Worm (Caenorhabditis elegans) whole organism, young adult: ENCODE results near the gene EEED8.3.

Experiments
- K11D2.4 ChIP-seq: fragments of 200-800 bp; sonication (Bioruptor generic); IDR thresholded peaks from 2 replicates; pipeline ENCODE4 v1.3.6; 2022; ENCODE audit warnings: missing genetic modification reagents, missing genetic modification characterization, missing compliant biosample characterization
- T26A5.8 ChIP-seq: sonication (generic microtip); optimal IDR thresholded peaks from 2 replicates; lab custom pipeline; 2016; ENCODE audit warnings: missing genetic modification characterization, missing compliant biosample characterization
- Y53F4B.3 ChIP-seq: fragments of 200-800 bp; sonication (Bioruptor generic); IDR thresholded peaks from 2 replicates; pipeline ENCODE4 v1.3.6; 2022; ENCODE audit warnings: missing genetic modification reagents, missing genetic modification characterization, missing compliant biosample characterization
- Y56A3A.18 ChIP-seq: fragments of 200-800 bp; sonication (Bioruptor generic); IDR thresholded peaks from 2 replicates; pipeline ENCODE4 v1.3.6; 2022; ENCODE audit warnings: missing genetic modification reagents, missing genetic modification characterization, missing compliant biosample characterization
- Y67H2A.10 ChIP-seq: fragments of 200-800 bp; sonication (Bioruptor generic); conservative IDR thresholded peaks from 2 replicates; pipeline ENCODE4 v1.3.6; 2022; ENCODE audit warnings: missing genetic modification reagents, missing genetic modification characterization, missing compliant biosample characterization
- Y79H2A.3 ChIP-seq: fragments of 200-800 bp; sonication (Bioruptor generic); conservative IDR thresholded peaks from 2 replicates; pipeline ENCODE4 v1.3.6; 2022; ENCODE audit warnings: missing genetic modification reagents, missing genetic modification characterization, missing compliant biosample characterization
- athp-1 ChIP-seq: sonication (generic microtip); optimal IDR thresholded peaks from 2 replicates; lab custom pipeline; 2017; ENCODE audit warnings: mild to moderate bottlenecking, missing genetic modification characterization, missing compliant biosample characterization
- attf-5 ChIP-seq: fragments of 200-800 bp; sonication (Bioruptor generic); optimal IDR thresholded peaks from 2 replicates; lab custom pipeline; 2018; ENCODE audit warnings: mild to moderate bottlenecking, missing genetic modification characterization, missing compliant biosample characterization
- bed-1 ChIP-seq: fragments of 200-800 bp; sonication (Bioruptor generic); IDR thresholded peaks from 2 replicates; pipeline ENCODE4 v1.3.6; 2022; ENCODE audit warnings: missing genetic modification reagents, missing genetic modification characterization, missing compliant biosample characterization
- bed-2 ChIP-seq: fragments of 200-800 bp; sonication (Bioruptor generic); IDR thresholded peaks from 2 replicates; pipeline ENCODE4 v1.3.6; 2022; ENCODE audit warnings: missing genetic modification reagents, missing genetic modification characterization, missing compliant biosample characterization
- ccch-3 ChIP-seq: fragments of 200-800 bp; sonication (Bioruptor generic); optimal IDR thresholded peaks from 2 replicates; lab custom pipeline; 2018; ENCODE audit warnings: mild to moderate bottlenecking, missing genetic modification characterization, missing compliant biosample characterization
- cebp-1 ChIP-seq, 2 experiments: fragments of 200-800 bp in 1 of 2; sonication (Bioruptor generic) in 1 of 2; sonication (generic microtip) in 1 of 2; IDR thresholded peaks in 1 of 2; optimal IDR thresholded peaks in 1 of 2; 2 replicates each; pipeline versions ENCODE4 v1.3.6 to Lab custom; 2017 to 2022; ENCODE audit warnings: missing compliant biosample characterization in 2 of 2, missing genetic modification characterization in 2 of 2, mild to moderate bottlenecking in 1 of 2, missing genetic modification reagents in 1 of 2, moderate library complexity in 1 of 2
- ceh-100 ChIP-seq: fragments of 200-800 bp; sonication (Bioruptor generic); IDR thresholded peaks from 2 replicates; pipeline ENCODE4 v1.3.6; 2022; ENCODE audit warnings: missing genetic modification reagents, missing genetic modification characterization, missing compliant biosample characterization
- ceh-27 ChIP-seq: fragments of 200-800 bp; sonication (Bioruptor generic); optimal IDR thresholded peaks from 2 replicates; lab custom pipeline; 2018; ENCODE audit warnings: mild to moderate bottlenecking, missing genetic modification characterization, moderate library complexity, missing compliant biosample characterization
- ceh-58 ChIP-seq: fragments of 200-800 bp; sonication (Bioruptor generic); IDR thresholded peaks from 2 replicates; pipeline ENCODE4 v1.3.6; 2022; ENCODE audit warnings: missing genetic modification characterization, missing compliant biosample characterization
- ceh-79 ChIP-seq: sonication (generic microtip); optimal IDR thresholded peaks from 2 replicates; lab custom pipeline; 2017; ENCODE audit warnings: mild to moderate bottlenecking, missing genetic modification characterization, missing compliant biosample characterization
- ceh-91 ChIP-seq: fragments of 200-800 bp; sonication (Bioruptor generic); IDR thresholded peaks from 2 replicates; pipeline ENCODE4 v1.3.6; 2022; ENCODE audit warnings: missing genetic modification reagents, missing genetic modification characterization, missing compliant biosample characterization
- die-1 ChIP-seq: sonication (generic microtip); optimal IDR thresholded peaks from 2 replicates; lab custom pipeline; 2016; ENCODE audit warnings: missing genotype, mild to moderate bottlenecking, missing genetic modification characterization, missing compliant biosample characterization
- dpff-1 ChIP-seq: sonication (generic microtip); optimal IDR thresholded peaks from 2 replicates; lab custom pipeline; 2017; ENCODE audit warnings: mild to moderate bottlenecking, missing genetic modification characterization, missing compliant biosample characterization
- dpl-1 ChIP-seq: fragments of 150-350 bp; optimal IDR thresholded peaks from 2 replicates; lab custom pipeline; 2014; ENCODE audit warnings: missing biosample characterization, missing genetic modification reagents, missing genetic modification characterization
- egrh-3 ChIP-seq: fragments of 200-800 bp; sonication (Bioruptor generic); IDR thresholded peaks from 2 replicates; pipeline ENCODE4 v1.3.6; 2022; ENCODE audit warnings: missing genetic modification reagents, missing genetic modification characterization, missing compliant biosample characterization
- ekl-4 ChIP-seq: fragments of 200-800 bp; sonication (Bioruptor generic); IDR thresholded peaks from 2 replicates; pipeline ENCODE4 v1.3.6; 2022; ENCODE audit warnings: missing genetic modification reagents, missing genetic modification characterization, missing compliant biosample characterization
- gei-17 ChIP-seq: fragments of 200-800 bp; sonication (Bioruptor generic); optimal IDR thresholded peaks from 2 replicates; lab custom pipeline; 2018; ENCODE audit warnings: mild to moderate bottlenecking, missing genetic modification characterization, missing compliant biosample characterization
- hlh-26 ChIP-seq: fragments of 200-800 bp; sonication (Bioruptor generic); conservative IDR thresholded peaks from 2 replicates; pipeline ENCODE4 v1.3.6; 2022; ENCODE audit warnings: missing genetic modification reagents, missing genetic modification characterization, missing compliant biosample characterization
- hmg-20 ChIP-seq: fragments of 200-800 bp; sonication (Bioruptor generic); IDR thresholded peaks from 2 replicates; pipeline ENCODE4 v1.3.6; 2022; ENCODE audit warnings: missing genetic modification reagents, missing genetic modification characterization, missing compliant biosample characterization
- hrde-1 ChIP-seq: sonication (generic microtip); optimal IDR thresholded peaks from 2 replicates; lab custom pipeline; 2016; ENCODE audit warnings: missing genetic modification characterization, mild to moderate bottlenecking, missing compliant biosample characterization, moderate library complexity, missing genotype, missing genetic modification reagents, borderline replicate concordance
- lag-1 ChIP-seq: fragments of 200-800 bp; sonication (Bioruptor generic); IDR thresholded peaks from 2 replicates; pipeline ENCODE4 v1.3.6; 2022; ENCODE audit warnings: missing genetic modification reagents, missing genetic modification characterization, missing compliant biosample characterization
- lin-35 ChIP-seq, 3 experiments: fragments of 150-350 bp in 2 of 3; sonication (generic microtip) in 1 of 3; optimal IDR thresholded peaks; 2 replicates each; lab custom pipeline; 2014 to 2018; ENCODE audit warnings: missing biosample characterization in 3 of 3, missing genetic modification characterization in 3 of 3, missing genetic modification reagents in 3 of 3
- lin-40 ChIP-seq: sonication (generic microtip); optimal IDR thresholded peaks from 2 replicates; lab custom pipeline; 2016; ENCODE audit warnings: missing genetic modification characterization, mild to moderate bottlenecking, missing compliant biosample characterization, missing genotype, missing genetic modification reagents
- lir-1 ChIP-seq: fragments of 200-800 bp; sonication (Bioruptor generic); conservative IDR thresholded peaks from 2 replicates; pipeline ENCODE4 v1.3.6; 2022; ENCODE audit warnings: missing genetic modification reagents, missing genetic modification characterization, missing compliant biosample characterization
- lsy-27 ChIP-seq: sonication (generic microtip); optimal IDR thresholded peaks from 2 replicates; lab custom pipeline; 2017; ENCODE audit warnings: missing genetic modification characterization, mild to moderate bottlenecking, missing compliant biosample characterization, antibody characterized with exemption, missing genotype, borderline replicate concordance; ENCODE audit not compliant: insufficient read depth
- madf-10 ChIP-seq: sonication (generic microtip); optimal IDR thresholded peaks from 2 replicates; lab custom pipeline; 2016; ENCODE audit warnings: mild to moderate bottlenecking, missing genetic modification characterization, missing compliant biosample characterization
- madf-6 ChIP-seq: fragments of 200-800 bp; sonication (Bioruptor generic); IDR thresholded peaks from 2 replicates; pipeline ENCODE4 v1.3.6; 2022; ENCODE audit warnings: missing genetic modification reagents, missing genetic modification characterization, missing compliant biosample characterization
- madf-8 ChIP-seq: fragments of 200-800 bp; sonication (Bioruptor generic); conservative IDR thresholded peaks from 2 replicates; pipeline ENCODE4 v1.3.6; 2022; ENCODE audit warnings: missing genetic modification reagents, missing genetic modification characterization, missing compliant biosample characterization
- nhr-120 ChIP-seq: fragments of 200-800 bp; sonication (Bioruptor generic); IDR thresholded peaks from 2 replicates; pipeline ENCODE4 v1.3.6; 2022; ENCODE audit warnings: missing genetic modification characterization, missing compliant biosample characterization
- nhr-80 ChIP-seq: sonication (generic microtip); optimal IDR thresholded peaks from 2 replicates; lab custom pipeline; 2016; ENCODE audit warnings: missing genetic modification characterization, missing compliant biosample characterization
- nhr-90 ChIP-seq: sonication (generic microtip); optimal IDR thresholded peaks from 2 replicates; lab custom pipeline; 2016; ENCODE audit warnings: missing genotype, mild to moderate bottlenecking, missing genetic modification characterization, missing compliant biosample characterization
- pbrm-1 ChIP-seq: fragments of 200-800 bp; sonication (Bioruptor generic); IDR thresholded peaks from 2 replicates; pipeline ENCODE4 v1.3.6; 2022; ENCODE audit warnings: missing genetic modification reagents, missing genetic modification characterization, missing compliant biosample characterization
- rcor-1 ChIP-seq: fragments of 200-800 bp; sonication (Bioruptor generic); IDR thresholded peaks from 2 replicates; pipeline ENCODE4 v1.3.6; 2022; ENCODE audit warnings: missing genetic modification reagents, missing genetic modification characterization, missing compliant biosample characterization
- rpc-1 ChIP-seq, 2 experiments: fragments of 150-350 bp in 1 of 2; sonication (generic microtip) in 1 of 2; optimal IDR thresholded peaks; 2 replicates each; lab custom pipeline; 2014 to 2018; ENCODE audit warnings: missing biosample characterization in 1 of 2, missing genetic modification characterization in 1 of 2, missing genetic modification reagents in 1 of 2, missing genotype in 1 of 2
- snpc-1.1 ChIP-seq: sonication (generic microtip); optimal IDR thresholded peaks from 2 replicates; lab custom pipeline; 2017; ENCODE audit warnings: missing genetic modification characterization, mild to moderate bottlenecking, missing compliant biosample characterization, antibody characterized with exemption, moderate library complexity, missing genotype, missing genetic modification reagents; ENCODE audit not compliant: insufficient read depth
- somi-1 ChIP-seq: fragments of 200-800 bp; sonication (Bioruptor generic); optimal IDR thresholded peaks from 2 replicates; lab custom pipeline; 2018; ENCODE audit warnings: mild to moderate bottlenecking, missing genetic modification characterization, missing compliant biosample characterization
- tbx-9 ChIP-seq: sonication (generic microtip); optimal IDR thresholded peaks from 2 replicates; lab custom pipeline; 2016; ENCODE audit warnings: borderline replicate concordance, missing genetic modification characterization, inconsistent platforms, missing compliant biosample characterization
- unc-62 ChIP-seq: fragments of 150-350 bp; optimal IDR thresholded peaks from 2 replicates; lab custom pipeline; 2014; ENCODE audit warnings: missing biosample characterization, missing genetic modification reagents, missing genetic modification characterization
- ztf-25 ChIP-seq: fragments of 200-800 bp; sonication (Bioruptor generic); IDR thresholded peaks from 2 replicates; pipeline ENCODE4 v1.3.6; 2022; ENCODE audit warnings: missing genetic modification reagents, missing genetic modification characterization, missing compliant biosample characterization
- ztf-26 ChIP-seq: sonication (generic microtip); optimal IDR thresholded peaks from 2 replicates; lab custom pipeline; 2017; ENCODE audit warnings: missing genetic modification characterization, missing compliant biosample characterization
- ztf-6 ChIP-seq: fragments of 200-800 bp; sonication (Bioruptor generic); IDR thresholded peaks from 2 replicates; pipeline ENCODE4 v1.3.6; 2022; ENCODE audit warnings: missing genetic modification reagents, missing genetic modification characterization, missing compliant biosample characterization

EEED8.3 gene

DNA sequence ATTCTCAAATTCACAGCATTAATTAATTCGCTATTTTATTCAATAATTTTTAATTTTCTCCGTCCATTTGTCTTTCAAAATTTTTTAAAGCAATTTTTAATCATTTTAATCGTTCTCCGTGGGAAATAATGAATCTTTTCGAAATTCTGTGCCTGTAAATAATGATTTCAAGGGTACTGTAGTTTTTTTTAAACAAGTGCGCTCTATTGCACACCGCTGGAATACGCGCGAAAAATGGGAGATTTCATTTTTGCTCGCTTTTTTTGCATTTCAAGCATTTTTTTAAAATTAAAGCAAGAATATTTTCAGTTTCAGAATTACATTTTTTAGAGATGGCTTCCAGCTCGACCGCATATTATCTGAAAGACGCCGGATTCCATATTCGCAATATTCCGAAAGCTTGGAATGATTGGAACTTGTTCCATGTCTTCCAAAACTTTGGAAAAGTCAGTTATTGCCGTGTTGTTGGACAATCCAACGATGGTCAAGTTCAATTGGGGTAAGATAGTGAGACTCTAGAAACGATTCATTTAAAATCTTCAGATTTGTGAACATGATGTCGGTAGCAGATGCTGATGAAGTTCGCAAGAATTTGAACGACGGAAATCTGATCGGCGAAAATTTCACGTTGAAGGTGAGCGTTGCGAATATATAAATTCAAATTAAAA is 7.0 kb downstream of the EEED8.3 start, which contains the start of gene tofu-6 (continued):
- TF ChIP-seq lir-1 (no peak), madf-6 (GFP tag; lab: Robert Waterston, UW) (peak; percentile 98), nhr-80 (tag; lab: Kevin White, UChicago) (no peak), ztf-26 (tag; lab: Kevin White, UChicago) (no peak), athp-1 (tag; lab: Kevin White, UChicago) (no peak), T26A5.8 (tag; lab: Kevin White, UChicago) (no peak), rpc-1 (optimal IDR thresholded peaks at IDR 0.05; lab: Kevin White, UChicago) (no peak), rpc-1 (tag; optimal IDR thresholded peaks at IDR 0.05; lab: Kevin White, UChicago) (no peak), die-1 (tag; lab: Kevin White, UChicago) (no peak), lsy-27 (no peak), unc-62 (GFP tag; lab: Kevin White, UChicago) (no peak), nhr-120 (GFP tag; lab: Robert Waterston, UW) (no peak), hlh-26 (no peak), ccch-3 (no peak), cebp-1 (GFP tag; IDR thresholded peaks at IDR 0.05; lab: Robert Waterston, UW) (no peak), cebp-1 (tag; optimal IDR thresholded peaks at IDR 0.05; lab: Kevin White, UChicago) (no peak), rcor-1 (GFP tag; lab: Robert Waterston, UW) (no peak), Y79H2A.3 (GFP tag; lab: Robert Waterston, UW) (no peak), attf-5 (GFP tag; lab: Kevin White, UChicago) (no peak), ceh-58 (no peak), tbx-9 (tag; lab: Kevin White, UChicago) (no peak), Y67H2A.10 (GFP tag; lab: Robert Waterston, UW) (no peak), bed-1 (GFP tag; lab: Robert Waterston, UW) (no peak), ekl-4 (GFP tag; lab: Robert Waterston, UW) (no peak), dpff-1 (no peak), madf-8 (GFP tag; lab: Robert Waterston, UW) (peak; percentile 99), dpl-1 (GFP tag; lab: Kevin White, UChicago) (peak; percentile 83), lin-35 (GFP tag; optimal IDR thresholded peaks at IDR 0.05; lab: Kevin White, UChicago) (peak in 1 of 3 experiments; percentile 73), lin-40 (tag; lab: Kevin White, UChicago) (no peak), egrh-3 (GFP tag; lab: Robert Waterston, UW) (no peak), lag-1 (no peak), madf-10 (tag; lab: Kevin White, UChicago) (no peak), nhr-90 (tag; lab: Kevin White, UChicago) (no peak), bed-2 (GFP tag; lab: Robert Waterston, UW) (no peak), ceh-91 (GFP tag; lab: Robert Waterston, UW) (peak; percentile 90), hrde-1 (no peak), ceh-100 (peak; percentile 26; the same call in 1 of the 2 replicates), somi-1 (no peak), ceh-27 (GFP tag; lab: Kevin White, UChicago) (no peak), Y53F4B.3 (no peak), K11D2.4 (GFP tag; lab: Robert Waterston, UW) (no peak), ztf-6 (GFP tag; lab: Robert Waterston, UW) (no peak), ceh-79 (tag; lab: Kevin White, UChicago) (no peak), snpc-1.1 (tag; lab: Kevin White, UChicago) (peak; percentile 24), pbrm-1 (GFP tag; lab: Robert Waterston, UW) (0 out of 2 replicates have a peak, but pooled peaks have one; percentile 12), gei-17 (no peak), Y56A3A.18 (GFP tag; lab: Robert Waterston, UW) (no peak), ztf-25 (GFP tag; lab: Robert Waterston, UW) (no peak), hmg-20 (GFP tag; lab: Robert Waterston, UW) (no peak)
